Worm (Caenorhabditis elegans): Measurements from ENCODE around the gene srh-284.

The srh-284 gene

ce11 chrV:17721709-17722108, 45.6 kb upstream of the srh-284 start (continued):
- TF ChIP-seq madf-8 (GFP tag; conservative IDR thresholded peaks at IDR 0.05): no peak
- no peak for TF ChIP-seq repo-1 (tag; optimal IDR thresholded peaks at IDR 0.05)
- TF ChIP-seq zim-3 (tag; optimal IDR thresholded peaks at IDR 0.05): no peak
- no peak for TF ChIP-seq hlh-12 (tag; optimal IDR thresholded peaks at IDR 0.05)

- TF ChIP-seq B0261.1 (tag; optimal IDR thresholded peaks at IDR 0.05): peak; percentile 46
- TF ChIP-seq attf-6 (GFP tag; IDR thresholded peaks at IDR 0.05): 0 out of 2 replicates have a peak, but pooled peaks have one; percentile 38
- peak; percentile 13 for TF ChIP-seq rpc-1 (optimal IDR thresholded peaks at IDR 0.05)
- TF ChIP-seq rpc-1 (tag; optimal IDR thresholded peaks at IDR 0.05): peak; percentile 67
- TF ChIP-seq nhr-120 (GFP tag; IDR thresholded peaks at IDR 0.05): no peak
- peak; percentile 72 for TF ChIP-seq tbp1 (GFP tag; optimal IDR thresholded peaks at IDR 0.05)
- no peak for TF ChIP-seq hmg-1.2 (GFP tag; IDR thresholded peaks at IDR 0.05)
- TF ChIP-seq atf-7 (tag; optimal IDR thresholded peaks at IDR 0.05): no peak
- peak; percentile 57; the same call in 1 of the 2 replicates for TF ChIP-seq lin-26 (GFP tag; IDR thresholded peaks at IDR 0.05)
Observed at ce11 chrV:17722553-17722952, 44.8 kb upstream of the srh-284 start.

ce11 chrV:17723142-17723781, 44.1 kb upstream of the srh-284 start:
- no peak for TF ChIP-seq cebp-1 (GFP tag; IDR thresholded peaks at IDR 0.05)
- no peak for TF ChIP-seq cebp-1 (tag; optimal IDR thresholded peaks at IDR 0.05)
- TF ChIP-seq ceh-79 (tag; optimal IDR thresholded peaks at IDR 0.05): no peak
- no peak for TF ChIP-seq akir-1 (GFP tag; optimal IDR thresholded peaks at IDR 0.05)
- TF ChIP-seq lsl-1 (GFP tag; optimal IDR thresholded peaks at IDR 0.05): no peak
- no peak for TF ChIP-seq hlh-12 (tag; optimal IDR thresholded peaks at IDR 0.05)
- no peak for TF ChIP-seq ekl-4 (GFP tag; IDR thresholded peaks at IDR 0.05)
- no peak for TF ChIP-seq Y95B8A.8 (GFP tag; IDR thresholded peaks at IDR 0.05)
- TF ChIP-seq hmg-1.2 (GFP tag; IDR thresholded peaks at IDR 0.05): no peak
- TF ChIP-seq nhr-80 (tag; optimal IDR thresholded peaks at IDR 0.05): peak; percentile 44

- no peak for TF ChIP-seq ceh-79 (tag; optimal IDR thresholded peaks at IDR 0.05)
- TF ChIP-seq rpc-1 (optimal IDR thresholded peaks at IDR 0.05): no peak
- no peak for TF ChIP-seq rpc-1 (tag; optimal IDR thresholded peaks at IDR 0.05)
- no peak for TF ChIP-seq fkh-3 (tag; optimal IDR thresholded peaks at IDR 0.05)
- TF ChIP-seq ztf-6 (GFP tag; IDR thresholded peaks at IDR 0.05): no peak
- TF ChIP-seq him-1 (tag; optimal IDR thresholded peaks at IDR 0.05): no peak
- TF ChIP-seq ztf-26 (tag; optimal IDR thresholded peaks at IDR 0.05): no peak
- TF ChIP-seq B0261.1 (tag; optimal IDR thresholded peaks at IDR 0.05): no peak
- TF ChIP-seq nhr-120 (GFP tag; IDR thresholded peaks at IDR 0.05): no peak
- no peak for TF ChIP-seq die-1 (tag; optimal IDR thresholded peaks at IDR 0.05)
- TF ChIP-seq ama-1 (optimal IDR thresholded peaks at IDR 0.05): no peak
- TF ChIP-seq ama-1 (GFP tag; optimal IDR thresholded peaks at IDR 0.05): no peak
- no peak for TF ChIP-seq hlh-12 (tag; optimal IDR thresholded peaks at IDR 0.05)
Observed at ce11 chrV:17724704-17725103, 42.6 kb upstream of the srh-284 start, which contains the start of gene fat-5. fat-5 (plus strand) TSS chrV:17725004.

ce11 chrV:17728336-17728735, 39.0 kb upstream of the srh-284 start:
- TF ChIP-seq repo-1 (tag; optimal IDR thresholded peaks at IDR 0.05) (no peak), F55B11.4 (tag; optimal IDR thresholded peaks at IDR 0.05; ENCODE audit: borderline replicate concordance, insufficient read depth) (no peak), mcd-1 (GFP tag; IDR thresholded peaks at IDR 0.05) (no peak), ztf-28 (GFP tag; IDR thresholded peaks at IDR 0.05) (no peak), rcor-1 (GFP tag; IDR thresholded peaks at IDR 0.05) (no peak), F33H1.4 (GFP tag; IDR thresholded peaks at IDR 0.05) (no peak), lin-35 (GFP tag; optimal IDR thresholded peaks at IDR 0.05) (no peak), hlh-12 (tag; optimal IDR thresholded peaks at IDR 0.05) (no peak), ztf-3 (GFP tag; optimal IDR thresholded peaks at IDR 0.05) (no peak), sdz-38 (tag; optimal IDR thresholded peaks at IDR 0.05) (no peak), ztf-22 (GFP tag; optimal IDR thresholded peaks at IDR 0.05) (no peak), somi-1 (GFP tag; optimal IDR thresholded peaks at IDR 0.05) (no peak), dpff-1 (tag; optimal IDR thresholded peaks at IDR 0.05) (no peak), F39B2.1 (GFP tag; IDR thresholded peaks at IDR 0.05) (no peak), unc-130 (GFP tag; optimal IDR thresholded peaks at IDR 0.05) (no peak), Y56A3A.18 (GFP tag; IDR thresholded peaks at IDR 0.05) (no peak)
